Fruit fly (Drosophila melanogaster) whole organism, embryonic: ENCODE data around the gene CG5087.

Experiments
- CG10209 ChIP-seq: fragments of 200-800 bp; sonication (Bioruptor generic); optimal IDR thresholded peaks from 3 replicates; lab custom pipeline; 2017; ENCODE audit warnings: missing biosample characterization, mild to moderate bottlenecking, missing genetic modification characterization, missing genetic modification reagents
- CG11723 ChIP-seq: fragments of 200-800 bp; sonication (Bioruptor generic); optimal IDR thresholded peaks from 2 replicates; lab custom pipeline; 2017; ENCODE audit warnings: missing biosample characterization, mild to moderate bottlenecking, missing genetic modification characterization
- CG1233 ChIP-seq: fragments of 200-800 bp; sonication (Bioruptor generic); optimal IDR thresholded peaks from 4 replicates; lab custom pipeline; 2018; ENCODE audit warnings: missing biosample characterization, mild to moderate bottlenecking, missing genetic modification characterization
- CG12942 ChIP-seq: fragments of 200-800 bp; sonication (Bioruptor generic); optimal IDR thresholded peaks from 3 replicates; lab custom pipeline; 2016; ENCODE audit warnings: missing biosample characterization, missing genetic modification characterization
- CG13775 ChIP-seq: fragments of 200-800 bp; sonication (Bioruptor generic); optimal IDR thresholded peaks from 3 replicates; lab custom pipeline; 2017; ENCODE audit warnings: missing biosample characterization, mild to moderate bottlenecking, missing genetic modification characterization
- CG14014 ChIP-seq: fragments of 200-800 bp; sonication (Bioruptor generic); IDR thresholded peaks from 2 replicates; pipeline ENCODE4 v1.3.6; 2022; ENCODE audit warnings: missing biosample characterization, missing genetic modification characterization
- CG14710 ChIP-seq: fragments of 200-800 bp; sonication (Bioruptor generic); optimal IDR thresholded peaks from 3 replicates; lab custom pipeline; 2019; ENCODE audit warnings: missing biosample characterization, mild to moderate bottlenecking, missing genetic modification characterization, moderate library complexity
- CG14860 ChIP-seq: fragments of 200-800 bp; sonication (Bioruptor generic); IDR thresholded peaks from 3 replicates; pipeline ENCODE4 v1.3.6; 2022; ENCODE audit warnings: missing biosample characterization, missing genetic modification characterization; ENCODE audit not compliant: partially characterized antibody
- CG14965 ChIP-seq: fragments of 200-800 bp; sonication (Bioruptor generic); optimal IDR thresholded peaks from 2 replicates; lab custom pipeline; 2016; ENCODE audit warnings: missing biosample characterization, missing genetic modification characterization, borderline replicate concordance
- CG15479 ChIP-seq: fragments of 200-800 bp; sonication (Bioruptor generic); optimal IDR thresholded peaks from 3 replicates; lab custom pipeline; 2019; ENCODE audit warnings: missing biosample characterization, mild to moderate bottlenecking, missing genetic modification characterization, moderate library complexity
- CG15514 ChIP-seq: fragments of 200-800 bp; sonication (Bioruptor generic); optimal IDR thresholded peaks from 3 replicates; lab custom pipeline; 2017; ENCODE audit warnings: missing biosample characterization, missing genetic modification characterization, mild to moderate bottlenecking, moderate library complexity, missing genetic modification reagents
- CG17361 ChIP-seq: fragments of 200-800 bp; sonication (Bioruptor generic); IDR thresholded peaks from 3 replicates; pipeline ENCODE4 v1.3.6; 2022; ENCODE audit warnings: missing biosample characterization, missing genetic modification characterization
- CG2120 ChIP-seq: fragments of 200-800 bp; sonication (Bioruptor generic); optimal IDR thresholded peaks from 3 replicates; lab custom pipeline; 2016; ENCODE audit warnings: missing biosample characterization, missing genetic modification characterization
- CG2678 ChIP-seq: fragments of 200-800 bp; sonication (Bioruptor generic); optimal IDR thresholded peaks from 3 replicates; lab custom pipeline; 2019; ENCODE audit warnings: missing biosample characterization, mild to moderate bottlenecking, missing genetic modification characterization, moderate library complexity
- CG32532 ChIP-seq: fragments of 200-800 bp; sonication (Bioruptor generic); IDR thresholded peaks from 2 replicates; pipeline ENCODE4 v1.3.6; 2022; ENCODE audit warnings: missing biosample characterization, missing genetic modification characterization
- CG33213 ChIP-seq: fragments of 200-800 bp; sonication (Bioruptor generic); optimal IDR thresholded peaks from 3 replicates; lab custom pipeline; 2016; ENCODE audit warnings: missing biosample characterization, missing genetic modification characterization
- CG4424 ChIP-seq: fragments of 200-800 bp; sonication (Bioruptor generic); optimal IDR thresholded peaks from 3 replicates; lab custom pipeline; 2016; ENCODE audit warnings: missing biosample characterization, missing genetic modification characterization
- CG6654 ChIP-seq: fragments of 200-800 bp; sonication (Bioruptor generic); optimal IDR thresholded peaks from 2 replicates; lab custom pipeline; 2017; ENCODE audit warnings: missing biosample characterization, mild to moderate bottlenecking, missing genetic modification characterization
- CG7271 ChIP-seq: fragments of 200-800 bp; sonication (Bioruptor generic); optimal IDR thresholded peaks from 2 replicates; lab custom pipeline; 2018; ENCODE audit warnings: missing biosample characterization, mild to moderate bottlenecking, missing genetic modification characterization, moderate library complexity
- CG7987 ChIP-seq: fragments of 200-800 bp; sonication (Bioruptor generic); optimal IDR thresholded peaks from 2 replicates; lab custom pipeline; 2018; ENCODE audit warnings: missing biosample characterization, mild to moderate bottlenecking, missing genetic modification characterization, moderate library complexity
- CG9727 ChIP-seq: fragments of 200-800 bp; sonication (Bioruptor generic); optimal IDR thresholded peaks from 3 replicates; lab custom pipeline; 2017; ENCODE audit warnings: missing biosample characterization, mild to moderate bottlenecking, missing genetic modification characterization
- CG9817 ChIP-seq: fragments of 200-800 bp; sonication (Bioruptor generic); optimal IDR thresholded peaks from 2 replicates; lab custom pipeline; 2018; ENCODE audit warnings: missing biosample characterization, mild to moderate bottlenecking, missing genetic modification characterization, moderate library complexity
- Camta ChIP-seq: fragments of 200-800 bp; sonication (Bioruptor generic); optimal IDR thresholded peaks from 2 replicates; lab custom pipeline; 2016; ENCODE audit warnings: missing biosample characterization, missing genetic modification characterization
- Chrac-16 ChIP-seq: fragments of 200-800 bp; sonication (Bioruptor generic); optimal IDR thresholded peaks from 3 replicates; lab custom pipeline; 2016; ENCODE audit warnings: missing biosample characterization, missing genetic modification characterization
- CkIIα-i1 ChIP-seq: fragments of 200-800 bp; sonication (Bioruptor generic); IDR thresholded peaks from 2 replicates; pipeline ENCODE4 v1.3.6; 2022; ENCODE audit warnings: missing biosample characterization, missing genetic modification characterization
- Dip2 ChIP-seq: fragments of 200-800 bp; sonication (Bioruptor generic); IDR thresholded peaks from 2 replicates; pipeline ENCODE4 v1.3.6; 2022; ENCODE audit warnings: missing biosample characterization, missing genetic modification characterization
- Fer2 ChIP-seq: fragments of 200-800 bp; sonication (Bioruptor generic); optimal IDR thresholded peaks from 2 replicates; lab custom pipeline; 2018; ENCODE audit warnings: missing biosample characterization, mild to moderate bottlenecking, missing genetic modification characterization, moderate library complexity
- Fer3 ChIP-seq: fragments of 200-800 bp; sonication (Bioruptor generic); optimal IDR thresholded peaks from 2 replicates; lab custom pipeline; 2018; ENCODE audit warnings: missing biosample characterization, mild to moderate bottlenecking, missing genetic modification characterization, moderate library complexity
- MESR4 ChIP-seq: fragments of 200-800 bp; sonication (Bioruptor generic); optimal IDR thresholded peaks from 2 replicates; lab custom pipeline; 2018; ENCODE audit warnings: missing biosample characterization, mild to moderate bottlenecking, missing genetic modification characterization, moderate library complexity
- Ptx1 ChIP-seq: fragments of 200-800 bp; sonication (Bioruptor generic); IDR thresholded peaks from 2 replicates; pipeline ENCODE4 v1.3.6; 2022; ENCODE audit warnings: missing biosample characterization, missing genetic modification characterization
- Rfx ChIP-seq: fragments of 200-800 bp; sonication (Bioruptor generic); IDR thresholded peaks from 2 replicates; pipeline ENCODE4 v1.3.6; 2022; ENCODE audit warnings: missing biosample characterization, missing genetic modification characterization
- Six4 ChIP-seq: fragments of 200-800 bp; sonication (Bioruptor generic); optimal IDR thresholded peaks from 2 replicates; lab custom pipeline; 2016; ENCODE audit warnings: missing biosample characterization, missing genetic modification characterization
- Sry-β ChIP-seq: fragments of 200-800 bp; sonication (Bioruptor generic); optimal IDR thresholded peaks from 2 replicates; lab custom pipeline; 2018; ENCODE audit warnings: missing biosample characterization, mild to moderate bottlenecking, missing genetic modification characterization, moderate library complexity
- Vsx1 ChIP-seq: fragments of 200-800 bp; sonication (Bioruptor generic); optimal IDR thresholded peaks from 2 replicates; lab custom pipeline; 2017; ENCODE audit warnings: missing biosample characterization, mild to moderate bottlenecking, missing genetic modification characterization, missing genetic modification reagents
- Xbp1 ChIP-seq: fragments of 200-800 bp; sonication (Bioruptor generic); optimal IDR thresholded peaks from 3 replicates; lab custom pipeline; 2016; ENCODE audit warnings: missing biosample characterization, mild to moderate bottlenecking, missing genetic modification characterization
- al ChIP-seq: fragments of 200-800 bp; sonication (Bioruptor generic); IDR thresholded peaks from 2 replicates; pipeline ENCODE4 v1.3.6; 2022; ENCODE audit warnings: missing biosample characterization, missing genetic modification characterization
- bsh ChIP-seq, 2 experiments: fragments of 200-800 bp; sonication (Bioruptor generic); optimal IDR thresholded peaks; 2 replicates each; lab custom pipeline; 2017 to 2018; ENCODE audit warnings: mild to moderate bottlenecking in 2 of 2, missing biosample characterization in 2 of 2, missing genetic modification characterization in 2 of 2, moderate library complexity in 1 of 2
- chm ChIP-seq: fragments of 200-800 bp; sonication (Bioruptor generic); IDR thresholded peaks from 2 replicates; pipeline ENCODE4 v1.3.6; 2022; ENCODE audit warnings: missing biosample characterization, missing genetic modification characterization
- chn ChIP-seq: fragments of 200-800 bp; sonication (Bioruptor generic); optimal IDR thresholded peaks from 2 replicates; lab custom pipeline; 2016; ENCODE audit warnings: missing biosample characterization, missing genetic modification characterization
- da ChIP-seq: fragments of 200-800 bp; sonication (Bioruptor generic); optimal IDR thresholded peaks from 2 replicates; lab custom pipeline; 2016; ENCODE audit warnings: missing biosample characterization, missing genetic modification characterization
- dm ChIP-seq: fragments of 200-800 bp; sonication (Bioruptor generic); optimal IDR thresholded peaks from 3 replicates; lab custom pipeline; 2016; ENCODE audit warnings: missing biosample characterization, missing genetic modification characterization
- fru ChIP-seq: fragments of >200 bp; optimal IDR thresholded peaks from 2 replicates; lab custom pipeline; 2017
- gce ChIP-seq: fragments of 200-800 bp; sonication (Bioruptor generic); IDR thresholded peaks from 3 replicates; pipeline ENCODE4 v1.3.6; 2022; ENCODE audit warnings: missing biosample characterization, missing genetic modification characterization
- grn ChIP-seq: fragments of 200-800 bp; sonication (Bioruptor generic); optimal IDR thresholded peaks from 3 replicates; lab custom pipeline; 2017; ENCODE audit warnings: missing biosample characterization, missing genetic modification characterization
- nom ChIP-seq: fragments of 200-800 bp; sonication (Bioruptor generic); optimal IDR thresholded peaks from 2 replicates; lab custom pipeline; 2017; ENCODE audit warnings: missing biosample characterization, missing genetic modification characterization, mild to moderate bottlenecking, moderate library complexity, missing genetic modification reagents
- peb ChIP-seq: fragments of 200-800 bp; sonication (Bioruptor generic); IDR thresholded peaks from 2 replicates; pipeline ENCODE4 v1.3.6; 2022; ENCODE audit warnings: missing biosample characterization, missing genetic modification characterization
- phol ChIP-seq: fragments of 200-800 bp; sonication (Bioruptor generic); optimal IDR thresholded peaks from 3 replicates; lab custom pipeline; 2018; ENCODE audit warnings: missing biosample characterization, mild to moderate bottlenecking, missing genetic modification characterization, moderate library complexity
- shn ChIP-seq: fragments of 200-800 bp; sonication (Bioruptor generic); optimal IDR thresholded peaks from 3 replicates; lab custom pipeline; 2016; ENCODE audit warnings: missing biosample characterization, missing genetic modification characterization
- slp2 ChIP-seq: fragments of 200-800 bp; sonication (Bioruptor generic); optimal IDR thresholded peaks from 2 replicates; lab custom pipeline; 2016; ENCODE audit warnings: missing biosample characterization, missing genetic modification characterization
- unpg ChIP-seq: fragments of 200-800 bp; sonication (Bioruptor generic); optimal IDR thresholded peaks from 3 replicates; lab custom pipeline; 2018; ENCODE audit warnings: missing biosample characterization, mild to moderate bottlenecking, missing genetic modification characterization, moderate library complexity

The CG5087 gene

DNA sequence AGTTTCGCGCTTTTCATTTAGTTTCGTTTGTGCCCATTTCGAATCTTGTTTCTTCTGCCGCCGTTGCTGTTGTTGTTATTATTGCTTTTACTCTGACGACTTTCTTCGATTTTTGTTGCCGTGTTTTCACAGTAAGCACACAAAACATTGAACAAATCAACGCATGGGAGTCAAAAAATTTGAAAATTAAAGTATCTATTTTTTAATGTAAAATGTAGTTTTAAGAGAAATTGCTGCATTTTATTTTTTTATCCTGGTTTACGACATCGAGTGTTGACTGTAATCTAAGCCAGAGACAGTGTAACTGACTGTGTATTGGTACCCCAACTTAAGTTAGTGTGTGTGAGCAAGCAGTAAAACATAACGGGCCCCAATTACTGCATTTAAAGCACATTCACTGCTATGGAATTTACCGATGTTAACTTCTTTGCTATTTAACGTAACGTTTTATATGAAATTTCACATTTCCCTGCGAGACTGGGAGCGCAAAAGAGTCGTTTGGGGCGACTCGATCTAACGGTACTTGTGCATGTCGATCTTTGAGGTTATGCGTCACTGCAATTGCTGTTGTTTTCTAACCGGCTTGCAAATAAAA is 1.7 kb upstream of the CG5087 start (continued):
- peak; percentile 47; the same call in 1 of the 2 replicates for TF ChIP-seq al (GFP tag; lab: Robert Waterston, UW)
- peak; percentile 73 for TF ChIP-seq CG32532 (GFP tag; lab: Robert Waterston, UW)
- TF ChIP-seq CG4424 (GFP tag; lab: Kevin White, UChicago): peak; percentile 64
- no peak for TF ChIP-seq Vsx1 (GFP tag; lab: Kevin White, UChicago)
- peak; percentile 52; the same call in 1 of the 2 replicates for TF ChIP-seq peb (GFP tag; lab: Robert Waterston, UW)
- TF ChIP-seq CG15514 (GFP tag; lab: Kevin White, UChicago): no peak
- no peak for TF ChIP-seq grn (GFP tag; lab: Kevin White, UChicago)
- TF ChIP-seq shn: no peak
- peak; percentile 64 for TF ChIP-seq phol (tag; lab: Kevin White, UChicago)
- TF ChIP-seq CG9727 (GFP tag; lab: Kevin White, UChicago): peak; percentile 59
- TF ChIP-seq CG9817 (tag; lab: Kevin White, UChicago): no peak
- TF ChIP-seq CG12942 (GFP tag; lab: Kevin White, UChicago): peak; percentile 41
- peak; percentile 57 for TF ChIP-seq chn (GFP tag; lab: Kevin White, UChicago)
- TF ChIP-seq CG33213 (GFP tag; lab: Kevin White, UChicago): peak; percentile 29
- TF ChIP-seq slp2 (GFP tag; lab: Kevin White, UChicago): peak; percentile 40
- peak; percentile 58 for TF ChIP-seq Rfx (GFP tag; lab: Robert Waterston, UW)
- peak; percentile 72 for TF ChIP-seq CG2120
- TF ChIP-seq Chrac-16 (GFP tag; lab: Kevin White, UChicago): peak; percentile 63
- peak; percentile 64 for TF ChIP-seq unpg (GFP tag; lab: Kevin White, UChicago)
- TF ChIP-seq CG7987: no peak
- TF ChIP-seq chm: peak; percentile 68; the same call in 1 of the 2 replicates
- no peak for TF ChIP-seq CG15479 (GFP tag; lab: Kevin White, UChicago)
- no peak for TF ChIP-seq Dip2 (GFP tag; lab: Robert Waterston, UW)
- no peak for TF ChIP-seq Sry-β (GFP tag; lab: Kevin White, UChicago)
- TF ChIP-seq CkIIα-i1 (GFP tag; lab: Robert Waterston, UW): no peak
- no peak for TF ChIP-seq Fer2 (tag; lab: Kevin White, UChicago)
- no peak for TF ChIP-seq nom
- TF ChIP-seq CG14014 (GFP tag; lab: Robert Waterston, UW): peak; percentile 72
- TF ChIP-seq dm (GFP tag; lab: Kevin White, UChicago): peak; percentile 10
- peak; percentile 27 for TF ChIP-seq Camta (GFP tag; lab: Kevin White, UChicago)
- peak; percentile 17 for TF ChIP-seq MESR4 (GFP tag; lab: Kevin White, UChicago)
- TF ChIP-seq Fer3: peak; percentile 40
- no peak for TF ChIP-seq CG14860
- TF ChIP-seq CG13775 (GFP tag; lab: Kevin White, UChicago): peak; percentile 3
- TF ChIP-seq Ptx1 (GFP tag; lab: Robert Waterston, UW): peak; percentile 69
- TF ChIP-seq fru (lab: Kevin White, UChicago): no peak
- peak; percentile 39 for TF ChIP-seq CG1233 (GFP tag; lab: Kevin White, UChicago)
- peak in 1 of 2 experiments; percentile 79 for TF ChIP-seq bsh (GFP tag; optimal IDR thresholded peaks at IDR 0.05; lab: Kevin White, UChicago)
- TF ChIP-seq CG17361 (GFP tag; lab: Robert Waterston, UW): peak; percentile 65
- TF ChIP-seq CG2678 (tag; lab: Kevin White, UChicago): no peak
- TF ChIP-seq da (GFP tag; lab: Kevin White, UChicago): no peak
- TF ChIP-seq Xbp1 (GFP tag; lab: Kevin White, UChicago): peak; percentile 70
- no peak for TF ChIP-seq CG11723 (GFP tag; lab: Kevin White, UChicago)
- no peak for TF ChIP-seq CG14965 (GFP tag; lab: Kevin White, UChicago)
- peak; percentile 49 for TF ChIP-seq Six4 (GFP tag; lab: Kevin White, UChicago)
- peak; percentile 24 for TF ChIP-seq CG6654 (GFP tag; lab: Kevin White, UChicago)
- TF ChIP-seq CG14710: peak; percentile 49
- 0 out of 3 replicates have a peak, but pooled peaks have one; percentile 46 for TF ChIP-seq gce (GFP tag; lab: Robert Waterston, UW)
- peak; percentile 34 for TF ChIP-seq CG10209 (GFP tag; lab: Kevin White, UChicago)
- TF ChIP-seq CG7271: no peak
